Worm (Caenorhabditis elegans) whole organism, mixed stage, embryonic: ENCODE results near the gene daf-31.

Source experiments
- blmp-1 ChIP-seq: fragments of 150-350 bp; optimal IDR thresholded peaks from 2 replicates; lab custom pipeline; 2014; ENCODE audit warnings: missing biosample characterization, missing genetic modification characterization
- cnd-1 ChIP-seq: fragments of 200-800 bp; sonication (Bioruptor generic); optimal IDR thresholded peaks from 2 replicates; lab custom pipeline; 2018; ENCODE audit warnings: mild to moderate bottlenecking, missing genetic modification characterization, missing compliant biosample characterization
- lsy-2 ChIP-seq: fragments of 150-350 bp; optimal IDR thresholded peaks from 2 replicates; lab custom pipeline; 2014; ENCODE audit warnings: missing biosample characterization, missing genetic modification characterization
- mep-1 ChIP-seq: fragments of 150-350 bp; optimal IDR thresholded peaks from 2 replicates; lab custom pipeline; 2017; ENCODE audit warnings: missing biosample characterization, missing genetic modification reagents, missing genetic modification characterization, inconsistent platforms
- mls-2 ChIP-seq: sonication (generic microtip); optimal IDR thresholded peaks from 2 replicates; lab custom pipeline; 2016; ENCODE audit warnings: mild to moderate bottlenecking, missing genetic modification characterization, moderate library complexity, missing compliant biosample characterization
- nhr-12 ChIP-seq: fragments of 150-350 bp; optimal IDR thresholded peaks from 2 replicates; lab custom pipeline; 2014; ENCODE audit warnings: missing biosample characterization, missing genetic modification characterization
- nhr-237 ChIP-seq: fragments of 150-350 bp; optimal IDR thresholded peaks from 2 replicates; lab custom pipeline; 2014; ENCODE audit warnings: missing biosample characterization, missing genetic modification characterization
- nhr-28 ChIP-seq: fragments of 150-350 bp; optimal IDR thresholded peaks from 2 replicates; lab custom pipeline; 2014; ENCODE audit warnings: missing biosample characterization, missing genetic modification characterization
- nhr-76 ChIP-seq: sonication (generic microtip); optimal IDR thresholded peaks from 2 replicates; lab custom pipeline; 2017; ENCODE audit warnings: missing biosample characterization, missing genetic modification characterization
- pha-4 ChIP-seq: fragments of 150-350 bp; optimal IDR thresholded peaks from 2 replicates; lab custom pipeline; 2018; ENCODE audit warnings: missing biosample characterization, missing genetic modification reagents, missing genetic modification characterization
- snpc-4 ChIP-seq: fragments of 150-350 bp; optimal IDR thresholded peaks from 2 replicates; lab custom pipeline; 2014; ENCODE audit warnings: missing biosample characterization, missing genetic modification characterization
- unc-39 ChIP-seq: fragments of 150-350 bp; optimal IDR thresholded peaks from 2 replicates; lab custom pipeline; 2014; ENCODE audit warnings: missing biosample characterization, missing genetic modification characterization
- unc-62 ChIP-seq: fragments of 150-350 bp; optimal IDR thresholded peaks from 2 replicates; lab custom pipeline; 2014; ENCODE audit warnings: missing biosample characterization, missing genetic modification reagents, missing genetic modification characterization
- ztf-11 ChIP-seq: fragments of 150-350 bp; optimal IDR thresholded peaks from 2 replicates; lab custom pipeline; 2014; ENCODE audit warnings: missing biosample characterization, missing genetic modification characterization

DNA sequence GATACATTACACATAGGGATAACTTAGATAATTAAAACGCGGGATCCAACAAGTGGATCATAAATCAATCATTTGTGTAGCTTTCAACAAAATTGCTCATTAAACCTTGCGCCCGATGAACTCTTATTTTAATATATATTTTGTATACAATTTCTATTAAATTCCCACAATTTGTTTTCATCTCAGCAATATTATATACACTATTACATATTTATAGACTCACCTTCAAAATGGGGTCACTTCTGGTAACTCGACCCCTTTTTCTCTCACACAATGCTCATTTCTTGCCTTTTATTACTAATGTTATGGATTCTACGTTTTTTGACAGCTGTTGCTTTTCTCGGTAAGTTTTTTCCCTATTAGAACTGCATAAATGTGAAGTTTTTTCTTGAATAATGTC lies 49.6 kb downstream of the daf-31 start, which contains the start of gene lgc-6:
- no peak for TF ChIP-seq unc-62 (GFP tag; lab: Kevin White, UChicago)
- no peak for TF ChIP-seq nhr-12 (tag; lab: Kevin White, UChicago)
- no peak for TF ChIP-seq cnd-1
- no peak for TF ChIP-seq pha-4 (tag; lab: Kevin White, UChicago)
- TF ChIP-seq nhr-237 (tag; lab: Kevin White, UChicago): no peak
- TF ChIP-seq unc-39: no peak
- no peak for TF ChIP-seq snpc-4 (tag; lab: Kevin White, UChicago)
- no peak for TF ChIP-seq ztf-11 (tag; lab: Kevin White, UChicago)
- no peak for TF ChIP-seq mls-2
- TF ChIP-seq blmp-1 (tag; lab: Kevin White, UChicago): no peak
- no peak for TF ChIP-seq mep-1 (tag; lab: Kevin White, UChicago)
- no peak for TF ChIP-seq lsy-2 (tag; lab: Kevin White, UChicago)
- no peak for TF ChIP-seq nhr-28 (tag; lab: Kevin White, UChicago)
- TF ChIP-seq nhr-76 (tag; lab: Kevin White, UChicago): no peak
